Fruit fly (Drosophila melanogaster) whole organism: Measurements from ENCODE around the gene DCTN6-p27.

Source experiments
- CG8478 ChIP-seq: fragments of >200 bp; optimal IDR thresholded peaks from 2 replicates; lab custom pipeline; 2018; ENCODE audit warnings: inconsistent platforms
- Dll ChIP-seq: fragments of >200 bp; optimal IDR thresholded peaks from 2 replicates; lab custom pipeline; 2017
- EcR ChIP-seq, 2 experiments: fragments of >200 bp; optimal IDR thresholded peaks; 2 replicates each; lab custom pipeline; 2017; ENCODE audit warnings: missing biosample characterization in 2 of 2, missing genetic modification characterization in 2 of 2, missing genetic modification reagents in 2 of 2
- usp ChIP-seq: fragments of >200 bp; optimal IDR thresholded peaks from 2 replicates; lab custom pipeline; 2017; ENCODE audit warnings: missing biosample characterization, missing genetic modification characterization, mixed read lengths

DNA sequence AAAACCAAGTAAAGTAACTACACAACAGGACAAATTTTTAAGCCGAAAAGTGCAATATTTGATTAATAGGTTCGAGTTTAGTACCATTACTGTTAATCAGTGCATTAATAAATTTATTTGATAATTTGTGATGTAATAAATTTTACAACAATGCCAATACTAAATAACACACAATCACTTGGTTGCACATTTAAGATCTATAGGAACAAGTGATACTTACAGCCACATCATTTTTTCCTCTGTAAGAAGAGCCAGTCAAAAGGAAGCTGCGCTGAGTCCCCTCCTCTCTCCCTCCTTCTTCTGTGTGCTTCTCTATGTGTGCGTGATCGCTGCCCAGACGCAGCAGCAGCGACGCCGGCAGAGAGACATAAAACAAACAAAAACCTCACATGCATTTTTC lies 4.6 kb downstream of the DCTN6-p27 start:
- TF ChIP-seq CG8478 (no peak), EcR (GFP tag; optimal IDR thresholded peaks at IDR 0.05; lab: Kevin White, UChicago) (no peak), usp (GFP tag; lab: Kevin White, UChicago) (no peak), Dll (lab: Kevin White, UChicago) (no peak)
